Fruit fly (Drosophila melanogaster): ENCODE results near the gene CG5478.
A peak's percentile ranks its signal among the peaks of the same experiment; 100 is the strongest.

The CG5478 gene

dm6 chr3R:15963690-15964281, 30.3 kb upstream of the CG5478 start, which contains the start of the genes CG4287 and CG5516 (continued):
- TF ChIP-seq lilli (GFP tag; optimal IDR thresholded peaks at IDR 0.05) = peak; percentile 53
- TF ChIP-seq eve (GFP tag; optimal IDR thresholded peaks at IDR 0.05) = no peak
- no peak for TF ChIP-seq Kr (GFP tag; optimal IDR thresholded peaks at IDR 0.05)
- TF ChIP-seq fd96Cb (tag; optimal IDR thresholded peaks at IDR 0.05) = no peak
- TF ChIP-seq exex (tag; optimal IDR thresholded peaks at IDR 0.05) = no peak
- TF ChIP-seq CG1529 (GFP tag; optimal IDR thresholded peaks at IDR 0.05) = no peak
- no peak; the same call in 1 of the 2 replicates for TF ChIP-seq CG9932 (GFP tag; IDR thresholded peaks at IDR 0.05)
- TF ChIP-seq CG7987 (GFP tag; optimal IDR thresholded peaks at IDR 0.05) = no peak
- peak; percentile 37; the same call in 1 of the 3 replicates for TF ChIP-seq CG16813 (GFP tag; IDR thresholded peaks at IDR 0.05; ENCODE audit: partially characterized antibody)
- TF ChIP-seq Lhr (GFP tag; optimal IDR thresholded peaks at IDR 0.05) = no peak
- no peak for TF ChIP-seq emc (GFP tag; optimal IDR thresholded peaks at IDR 0.05)
- peak; percentile 63 for TF ChIP-seq CG13287 (GFP tag; IDR thresholded peaks at IDR 0.05; ENCODE audit: partially characterized antibody)
- peak; percentile 7 for TF ChIP-seq CG3995 (GFP tag; optimal IDR thresholded peaks at IDR 0.05)
- TF ChIP-seq jing (GFP tag; optimal IDR thresholded peaks at IDR 0.05) = no peak
- TF ChIP-seq dmrt11E (tag; optimal IDR thresholded peaks at IDR 0.05) = no peak
- no peak for TF ChIP-seq CG4424 (GFP tag; optimal IDR thresholded peaks at IDR 0.05)
- no peak for TF ChIP-seq CG10959 (GFP tag; IDR thresholded peaks at IDR 0.05)
- no peak for TF ChIP-seq lab (GFP tag; optimal IDR thresholded peaks at IDR 0.05)
- no peak for TF ChIP-seq CG15601 (tag; optimal IDR thresholded peaks at IDR 0.05)
- no peak for TF ChIP-seq en (GFP tag; optimal IDR thresholded peaks at IDR 0.05)
- TF ChIP-seq bowl (GFP tag; IDR thresholded peaks at IDR 0.05) = no peak
- peak; percentile 39 for TF ChIP-seq kay (GFP tag; optimal IDR thresholded peaks at IDR 0.05)
- TF ChIP-seq salm (tag; optimal IDR thresholded peaks at IDR 0.05) = no peak
- TF ChIP-seq tll (GFP tag; optimal IDR thresholded peaks at IDR 0.05) = peak in 1 of 2 experiments; percentile 19
- no peak for TF ChIP-seq CG6765 (GFP tag; optimal IDR thresholded peaks at IDR 0.05)
- no peak for TF ChIP-seq z (GFP tag; IDR thresholded peaks at IDR 0.05)
- TF ChIP-seq slp2 (GFP tag; optimal IDR thresholded peaks at IDR 0.05) = no peak
- peak; percentile 24 for TF ChIP-seq fu2 (GFP tag; optimal IDR thresholded peaks at IDR 0.05)
- TF ChIP-seq CG17361 (GFP tag; IDR thresholded peaks at IDR 0.05) = no peak
- no peak for TF ChIP-seq lmd (GFP tag; IDR thresholded peaks at IDR 0.05)
- TF ChIP-seq YL-1 (GFP tag; optimal IDR thresholded peaks at IDR 0.05) = peak; percentile 55
- no peak for TF ChIP-seq grn (GFP tag; optimal IDR thresholded peaks at IDR 0.05)
- TF ChIP-seq C15 (GFP tag; IDR thresholded peaks at IDR 0.05) = no peak
- peak; percentile 12 for TF ChIP-seq CG12155 (GFP tag; optimal IDR thresholded peaks at IDR 0.05)
- TF ChIP-seq CG3838 (GFP tag; optimal IDR thresholded peaks at IDR 0.05) = no peak
- no peak for TF ChIP-seq NfI (GFP tag; optimal IDR thresholded peaks at IDR 0.05)
- TF ChIP-seq GATAe (GFP tag; conservative IDR thresholded peaks at IDR 0.05) = no peak
- TF ChIP-seq Neu2 (GFP tag; optimal IDR thresholded peaks at IDR 0.05; ENCODE audit: borderline replicate concordance) = no peak
- TF ChIP-seq fd64A (GFP tag; optimal IDR thresholded peaks at IDR 0.05) = no peak
- TF ChIP-seq CG7556 (GFP tag; optimal IDR thresholded peaks at IDR 0.05) = no peak
- no peak for TF ChIP-seq CG9215 (GFP tag; IDR thresholded peaks at IDR 0.05)
- no peak for TF ChIP-seq Myb (GFP tag; optimal IDR thresholded peaks at IDR 0.05)
- no peak; the same call in 2 of the 3 replicates for TF ChIP-seq CG34224 (GFP tag; IDR thresholded peaks at IDR 0.05; ENCODE audit: partially characterized antibody)
- TF ChIP-seq shn (GFP tag; optimal IDR thresholded peaks at IDR 0.05) = no peak
- TF ChIP-seq Chrac-16 (GFP tag; optimal IDR thresholded peaks at IDR 0.05) = peak; percentile 28
- TF ChIP-seq CG1024 (GFP tag; IDR thresholded peaks at IDR 0.05) = no peak
- TF ChIP-seq schlank (tag; optimal IDR thresholded peaks at IDR 0.05) = no peak
- TF ChIP-seq unpg (GFP tag; optimal IDR thresholded peaks at IDR 0.05) = no peak
- TF ChIP-seq CG16779 (GFP tag; IDR thresholded peaks at IDR 0.05) = no peak
- no peak for TF ChIP-seq crol (GFP tag; IDR thresholded peaks at IDR 0.05)
- TF ChIP-seq tgo (GFP tag; IDR thresholded peaks at IDR 0.05) = no peak

Measured in whole organism, embryonic.